Worm (Caenorhabditis elegans): Measurements from ENCODE around the gene lron-2.
A peak's percentile ranks its signal among the peaks of the same experiment; 100 is the strongest.

lron-2 gene

DNA sequence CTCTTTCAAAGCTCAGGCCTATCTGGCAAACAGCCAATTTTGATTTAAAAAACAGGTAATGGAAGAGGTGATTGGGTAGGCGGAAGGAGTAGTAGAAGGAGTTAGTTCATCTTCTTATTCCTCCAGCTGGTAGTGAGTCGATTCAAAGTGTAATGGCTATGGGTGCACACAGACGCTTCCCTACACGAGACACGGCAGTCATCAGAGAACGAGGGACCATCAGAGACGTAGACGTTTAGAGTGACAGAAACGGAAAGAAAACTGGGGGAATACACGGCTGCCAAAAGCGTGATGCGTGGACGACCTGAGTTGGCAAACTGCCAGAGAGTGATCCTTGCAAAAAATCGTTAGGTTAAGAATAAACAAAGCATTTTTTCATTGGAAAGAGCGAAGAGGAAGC is 39.9 kb downstream of the lron-2 start:
- peak; percentile 56 for TF ChIP-seq lin-39 (tag; optimal IDR thresholded peaks at IDR 0.05)
- peak; percentile 37 for TF ChIP-seq hmg-11 (tag; optimal IDR thresholded peaks at IDR 0.05)
- no peak for TF ChIP-seq ztf-11 (tag; optimal IDR thresholded peaks at IDR 0.05)
- TF ChIP-seq nfya-1 (tag; optimal IDR thresholded peaks at IDR 0.05; ENCODE audit: insufficient read depth): peak; percentile 43
- no peak for TF ChIP-seq ceh-28 (tag; optimal IDR thresholded peaks at IDR 0.05)
- no peak for TF ChIP-seq skn-1 (tag; optimal IDR thresholded peaks at IDR 0.05)
- no peak for TF ChIP-seq nhr-67 (tag; optimal IDR thresholded peaks at IDR 0.05)
- TF ChIP-seq elt-2 (tag; optimal IDR thresholded peaks at IDR 0.05): no peak

DNA sequence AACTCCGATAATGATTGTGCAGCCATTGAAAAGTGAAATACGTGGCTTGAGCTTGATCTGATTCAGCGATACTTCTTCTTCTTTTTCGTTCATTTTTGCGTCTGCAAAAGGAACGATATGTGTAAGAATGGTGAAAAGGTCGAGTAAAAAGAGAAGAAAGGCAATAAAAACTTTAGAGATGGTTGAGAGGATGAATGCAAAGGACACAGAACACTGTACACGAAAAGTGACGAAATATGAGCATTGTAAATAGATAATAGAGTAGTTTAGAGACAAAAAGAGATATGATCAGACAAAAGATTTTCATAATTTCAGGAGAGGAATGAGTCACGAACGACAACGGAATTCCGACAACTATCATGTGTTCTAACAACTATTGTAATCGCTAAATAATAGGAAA is 41.1 kb downstream of the lron-2 start, which contains the start of gene aat-2:
Gene aat-2, minus strand, starts transcription at position 101 of the 400 bp plus-strand sequence.
- TF ChIP-seq nhr-23 (tag; optimal IDR thresholded peaks at IDR 0.05) (no peak), mdl-1 (tag; optimal IDR thresholded peaks at IDR 0.05) (no peak), hmg-11 (tag; optimal IDR thresholded peaks at IDR 0.05) (no peak), ceh-9 (tag; optimal IDR thresholded peaks at IDR 0.05) (no peak), nhr-25 (tag; optimal IDR thresholded peaks at IDR 0.05) (no peak), egl-27 (tag; optimal IDR thresholded peaks at IDR 0.05) (no peak), lin-39 (tag; optimal IDR thresholded peaks at IDR 0.05) (no peak), unc-39 (tag; optimal IDR thresholded peaks at IDR 0.05) (no peak), egl-5 (tag; optimal IDR thresholded peaks at IDR 0.05) (no peak)

DNA sequence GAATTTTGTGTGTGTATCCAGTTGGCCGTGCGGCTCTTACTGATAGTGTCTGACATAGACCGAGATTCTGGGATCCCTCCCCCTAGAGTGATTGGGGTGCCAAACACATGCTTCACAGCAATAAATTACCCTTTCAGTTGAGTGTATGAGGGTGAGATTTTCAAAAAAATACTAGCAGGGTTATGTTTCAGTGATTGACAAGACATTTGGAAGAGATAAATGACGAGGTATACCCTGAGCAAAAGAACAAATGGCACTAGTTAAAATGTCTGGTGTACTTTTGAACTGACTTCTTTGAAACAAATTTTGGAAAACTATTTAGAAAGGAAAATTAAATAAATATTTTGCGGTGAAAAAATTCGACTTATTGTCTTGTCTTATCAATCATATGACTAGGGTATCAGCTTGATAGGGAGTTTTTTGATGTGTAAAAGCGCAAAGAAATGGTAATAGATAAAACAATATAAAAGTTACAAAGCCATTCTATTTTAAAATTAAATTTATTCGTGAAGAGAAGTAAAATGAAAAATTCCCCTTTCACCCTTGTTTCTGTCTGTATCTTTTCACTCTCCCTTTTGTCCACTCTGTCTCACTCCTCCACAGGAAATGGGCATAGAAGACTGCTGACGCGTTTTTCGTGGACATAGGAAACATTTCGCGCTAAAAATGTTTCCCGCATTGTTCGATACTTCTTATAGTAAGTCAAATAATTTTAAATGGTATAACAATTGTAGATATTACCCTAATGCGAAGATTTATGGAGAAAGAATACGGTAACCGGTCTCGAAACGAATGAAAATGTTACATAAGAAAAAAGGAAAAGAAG is 44.0 kb downstream of the lron-2 start, which contains the start of gene glo-4:
Gene glo-4, minus strand, starts transcription at position 51 of the 826 bp plus-strand sequence.
- TF ChIP-seq zag-1 (tag; optimal IDR thresholded peaks at IDR 0.05) (no peak), aly-2 (tag; optimal IDR thresholded peaks at IDR 0.05) (no peak), ztf-4 (tag; optimal IDR thresholded peaks at IDR 0.05) (no peak), fkh-2 (tag; optimal IDR thresholded peaks at IDR 0.05) (no peak), nhr-23 (tag; optimal IDR thresholded peaks at IDR 0.05) (peak; percentile 88), skn-1 (tag; optimal IDR thresholded peaks at IDR 0.05) (no peak), hmg-11 (tag; optimal IDR thresholded peaks at IDR 0.05) (peak; percentile 60), egl-27 (tag; optimal IDR thresholded peaks at IDR 0.05) (no peak), ama-1 (optimal IDR thresholded peaks at IDR 0.05) (no peak), nhr-43 (tag; optimal IDR thresholded peaks at IDR 0.05; ENCODE audit: poor library complexity, severe bottlenecking) (peak; percentile 51), mdl-1 (tag; optimal IDR thresholded peaks at IDR 0.05) (no peak), eor-1 (tag; optimal IDR thresholded peaks at IDR 0.05) (no peak), egl-5 (tag; optimal IDR thresholded peaks at IDR 0.05) (peak; percentile 76), nhr-11 (tag; optimal IDR thresholded peaks at IDR 0.05) (no peak), nhr-28 (tag; optimal IDR thresholded peaks at IDR 0.05) (no peak), elt-1 (tag; optimal IDR thresholded peaks at IDR 0.05) (no peak), unc-62 (GFP tag; optimal IDR thresholded peaks at IDR 0.05) (no peak), nhr-67 (tag; optimal IDR thresholded peaks at IDR 0.05) (no peak), lsy-12 (tag; optimal IDR thresholded peaks at IDR 0.05) (peak; percentile 28), nhr-237 (tag; optimal IDR thresholded peaks at IDR 0.05) (no peak), elt-3 (tag; optimal IDR thresholded peaks at IDR 0.05) (no peak), ZK546.5 (tag; optimal IDR thresholded peaks at IDR 0.05) (no peak), ceh-9 (tag; optimal IDR thresholded peaks at IDR 0.05) (no peak), jun-1 (tag; optimal IDR thresholded peaks at IDR 0.05) (no peak), lin-15B (tag; optimal IDR thresholded peaks at IDR 0.05) (peak; percentile 73), ztf-11 (tag; optimal IDR thresholded peaks at IDR 0.05) (no peak), pqm-1 (tag; optimal IDR thresholded peaks at IDR 0.05) (peak; percentile 28), nfya-1 (tag; optimal IDR thresholded peaks at IDR 0.05; ENCODE audit: insufficient read depth) (peak; percentile 79), tbx-2 (tag; optimal IDR thresholded peaks at IDR 0.05) (peak; percentile 59), snpc-4 (tag; optimal IDR thresholded peaks at IDR 0.05) (no peak), nhr-25 (tag; optimal IDR thresholded peaks at IDR 0.05) (peak; percentile 65), ceh-82 (tag; optimal IDR thresholded peaks at IDR 0.05) (no peak), mml-1 (tag; optimal IDR thresholded peaks at IDR 0.05) (no peak), fos-1 (tag; optimal IDR thresholded peaks at IDR 0.05) (no peak), ceh-28 (tag; optimal IDR thresholded peaks at IDR 0.05) (peak; percentile 55), fkh-10 (GFP tag; optimal IDR thresholded peaks at IDR 0.05) (peak; percentile 85), unc-39 (tag; optimal IDR thresholded peaks at IDR 0.05) (no peak), nhr-12 (tag; optimal IDR thresholded peaks at IDR 0.05) (no peak), pha-4 (tag; optimal IDR thresholded peaks at IDR 0.05) (peak; percentile 70), ceh-16 (tag; optimal IDR thresholded peaks at IDR 0.05) (no peak), R02D3.7 (tag; optimal IDR thresholded peaks at IDR 0.05) (peak; percentile 11), elt-2 (tag; optimal IDR thresholded peaks at IDR 0.05) (peak; percentile 78), nhr-77 (tag; optimal IDR thresholded peaks at IDR 0.05) (no peak), nhr-76 (tag; optimal IDR thresholded peaks at IDR 0.05) (no peak), daf-12 (tag; optimal IDR thresholded peaks at IDR 0.05) (no peak), lin-39 (tag; optimal IDR thresholded peaks at IDR 0.05) (peak; percentile 14)

Data from whole organism, L3 larva.